Fruit fly (Drosophila melanogaster): ENCODE data around the gene Or13a.

Gene Or13a

dm6 chrX:15991618-15992526 is 17.6 kb downstream of the Or13a start, which contains the start of the genes CG46312, eIF5 and exd (continued):
- TF ChIP-seq CG2712 (tag; optimal IDR thresholded peaks at IDR 0.05) (peak; percentile 38), pita (GFP tag; optimal IDR thresholded peaks at IDR 0.05) (no peak), mld (GFP tag; IDR thresholded peaks at IDR 0.05; ENCODE audit: partially characterized antibody) (peak; percentile 58; the same call in 1 of the 3 replicates), B-H1 (GFP tag; IDR thresholded peaks at IDR 0.05) (no peak), disco-r (GFP tag; optimal IDR thresholded peaks at IDR 0.05) (no peak), CG18599 (GFP tag; optimal IDR thresholded peaks at IDR 0.05) (no peak), caup (GFP tag; optimal IDR thresholded peaks at IDR 0.05; ENCODE audit: severe bottlenecking) (no peak), CG9876 (GFP tag; optimal IDR thresholded peaks at IDR 0.05) (no peak), tx (GFP tag; optimal IDR thresholded peaks at IDR 0.05) (no peak), GATAe (GFP tag; conservative IDR thresholded peaks at IDR 0.05) (no peak), CG2678 (tag; optimal IDR thresholded peaks at IDR 0.05) (no peak)

DNA sequence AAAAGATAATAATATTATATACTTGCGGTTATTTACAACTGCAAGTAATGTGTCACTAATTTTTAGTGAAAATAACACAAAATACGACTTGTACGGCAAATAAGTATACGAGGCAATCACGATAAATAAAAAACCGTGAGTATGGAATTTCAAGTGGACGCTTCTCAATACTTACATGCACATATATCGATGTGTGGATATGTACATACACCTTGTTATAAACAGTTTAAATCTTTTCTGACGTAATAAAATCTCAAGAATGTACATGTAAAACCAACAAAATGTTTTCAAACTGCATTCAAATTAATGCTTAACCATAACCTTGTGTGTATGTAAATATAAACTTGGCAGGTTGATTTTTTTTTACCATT is 18.3 kb downstream of the Or13a start:
- TF ChIP-seq YL-1 (GFP tag; optimal IDR thresholded peaks at IDR 0.05) (peak; percentile 54), Pdp1 (GFP tag; optimal IDR thresholded peaks at IDR 0.05) (peak in 1 of 2 experiments; percentile 62), fd102C (GFP tag; optimal IDR thresholded peaks at IDR 0.05) (no peak), slp2 (GFP tag; optimal IDR thresholded peaks at IDR 0.05) (no peak), chinmo (GFP tag; IDR thresholded peaks at IDR 0.05; ENCODE audit: partially characterized antibody) (0 out of 4 replicates have a peak, but pooled peaks have one; percentile 60), Scr (GFP tag; IDR thresholded peaks at IDR 0.05; ENCODE audit: partially characterized antibody) (0 out of 2 replicates have a peak, but pooled peaks have one; percentile 14), CG9727 (GFP tag; optimal IDR thresholded peaks at IDR 0.05) (no peak), cg (GFP tag; optimal IDR thresholded peaks at IDR 0.05) (peak; percentile 41), pzg (GFP tag; optimal IDR thresholded peaks at IDR 0.05) (peak; percentile 6), CG4617 (GFP tag; optimal IDR thresholded peaks at IDR 0.05; ENCODE audit: borderline replicate concordance) (peak; percentile 10), inv (GFP tag; IDR thresholded peaks at IDR 0.05; ENCODE audit: partially characterized antibody) (0 out of 2 replicates have a peak, but pooled peaks have one; percentile 4), CG10267 (tag; optimal IDR thresholded peaks at IDR 0.05) (peak; percentile 41), Sry-δ (GFP tag; optimal IDR thresholded peaks at IDR 0.05) (peak; percentile 8), Dll (GFP tag; IDR thresholded peaks at IDR 0.05; ENCODE audit: partially characterized antibody) (0 out of 4 replicates have a peak, but pooled peaks have one; percentile 21), CG11456 (GFP tag; IDR thresholded peaks at IDR 0.05) (no peak), usp (GFP tag; optimal IDR thresholded peaks at IDR 0.05) (no peak), Dip2 (GFP tag; IDR thresholded peaks at IDR 0.05) (no peak), ara (GFP tag; IDR thresholded peaks at IDR 0.05) (no peak), MESR4 (GFP tag; optimal IDR thresholded peaks at IDR 0.05) (peak; percentile 72), CG32767 (GFP tag; IDR thresholded peaks at IDR 0.05) (peak; percentile 52; the same call in 1 of the 2 replicates)

DNA sequence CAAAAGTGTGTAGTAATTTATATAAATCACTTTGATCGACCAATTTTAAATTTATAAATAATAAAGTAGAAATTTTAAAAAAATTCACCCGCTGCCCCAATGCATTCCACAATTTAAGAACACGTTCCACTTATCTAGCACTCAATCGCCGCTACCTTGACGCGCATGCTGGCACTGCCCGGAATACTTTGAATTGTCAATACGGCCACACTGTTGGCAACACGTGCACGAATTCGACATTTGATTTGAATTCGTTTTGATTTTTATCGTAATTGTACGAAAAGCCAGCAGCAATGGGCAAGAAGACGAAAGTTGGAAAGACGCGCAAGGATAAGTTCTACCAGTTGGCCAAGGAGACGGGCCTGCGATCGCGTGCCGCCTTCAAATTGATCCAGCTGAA is 22.6 kb downstream of the Or13a start, which contains the start of gene CG8939:
Gene CG8939, plus strand, starts transcription at position 186 of the 400 bp plus-strand sequence.
- TF ChIP-seq CG1647 (GFP tag; optimal IDR thresholded peaks at IDR 0.05) = no peak
- no peak for TF ChIP-seq Deaf1 (tag; optimal IDR thresholded peaks at IDR 0.05)
- TF ChIP-seq HLH54F (GFP tag; optimal IDR thresholded peaks at IDR 0.05) = no peak
- TF ChIP-seq zfh2 (GFP tag; optimal IDR thresholded peaks at IDR 0.05) = no peak
- no peak for TF ChIP-seq dmrt99B (tag; optimal IDR thresholded peaks at IDR 0.05)
- TF ChIP-seq gce (GFP tag; IDR thresholded peaks at IDR 0.05) = no peak
- no peak for TF ChIP-seq danr (GFP tag; IDR thresholded peaks at IDR 0.05)
- TF ChIP-seq Scr (GFP tag; IDR thresholded peaks at IDR 0.05; ENCODE audit: partially characterized antibody) = peak; percentile 46
- no peak for TF ChIP-seq NfI (GFP tag; optimal IDR thresholded peaks at IDR 0.05)
- no peak for TF ChIP-seq CG10321 (GFP tag; IDR thresholded peaks at IDR 0.05)
- no peak for TF ChIP-seq tll (GFP tag; optimal IDR thresholded peaks at IDR 0.05)
- no peak for TF ChIP-seq CkIIα-i1 (GFP tag; IDR thresholded peaks at IDR 0.05)
- TF ChIP-seq CG10274 (GFP tag; optimal IDR thresholded peaks at IDR 0.05) = no peak
- TF ChIP-seq CG2875 (GFP tag; optimal IDR thresholded peaks at IDR 0.05) = no peak
- TF ChIP-seq CG17361 (GFP tag; IDR thresholded peaks at IDR 0.05) = no peak
- no peak for TF ChIP-seq caup (GFP tag; optimal IDR thresholded peaks at IDR 0.05; ENCODE audit: severe bottlenecking)
- TF ChIP-seq Hr78 (GFP tag; optimal IDR thresholded peaks at IDR 0.05) = no peak

Measured in whole organism, embryonic.